Worm (Caenorhabditis elegans): Measurements from ENCODE around the gene F25B5.6.

F25B5.6 gene

DNA sequence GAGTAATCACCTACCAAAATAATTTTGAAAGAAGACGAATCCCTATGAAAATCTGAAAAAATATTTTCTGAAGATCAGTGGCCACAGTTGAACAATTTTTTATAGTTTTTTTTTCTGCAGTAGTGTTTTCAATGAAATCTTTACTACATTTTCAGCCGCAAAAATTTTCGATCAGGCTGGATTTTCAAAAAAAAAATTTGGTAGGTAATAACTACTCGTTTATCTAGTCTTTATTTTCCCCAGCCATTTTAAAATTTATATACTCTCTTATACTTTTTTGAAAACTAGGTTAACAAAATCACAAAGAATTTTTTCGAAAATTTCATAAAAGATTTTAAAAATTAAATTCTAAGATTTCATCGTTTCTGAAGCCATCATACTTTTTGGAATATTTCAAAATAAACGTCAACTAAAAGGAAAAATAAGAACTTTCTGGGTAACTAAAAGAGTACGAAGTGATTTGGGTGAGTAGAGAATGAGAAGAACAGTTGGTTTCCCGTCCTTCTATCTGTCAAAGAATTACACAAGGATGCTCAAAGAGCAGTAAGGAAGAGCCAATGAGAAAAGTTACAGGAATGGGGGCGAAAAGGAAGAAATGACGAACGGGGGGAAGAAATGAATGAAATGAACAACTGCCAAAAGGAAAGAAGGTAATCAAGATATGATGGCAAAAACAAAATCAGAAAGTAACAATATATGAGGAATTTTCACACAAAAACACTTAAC is 26.6 kb upstream of the F25B5.6 start, which contains the start of gene mlp-1:
Gene mlp-1 (minus strand): TSS at position 51 of the 726 bp plus-strand sequence.
- TF ChIP-seq unc-55 (GFP tag; optimal IDR thresholded peaks at IDR 0.05) (no peak), ztf-11 (tag; optimal IDR thresholded peaks at IDR 0.05) (no peak), ama-1 (optimal IDR thresholded peaks at IDR 0.05) (no peak), nhr-77 (tag; optimal IDR thresholded peaks at IDR 0.05) (no peak), mbf-1 (tag; optimal IDR thresholded peaks at IDR 0.05) (no peak), C34F6.9 (tag; optimal IDR thresholded peaks at IDR 0.05) (no peak), egl-27 (tag; optimal IDR thresholded peaks at IDR 0.05) (no peak), nhr-12 (tag; optimal IDR thresholded peaks at IDR 0.05) (no peak), lsy-2 (tag; optimal IDR thresholded peaks at IDR 0.05) (no peak), zag-1 (tag; optimal IDR thresholded peaks at IDR 0.05) (no peak), Y55F3AM.14 (GFP tag; optimal IDR thresholded peaks at IDR 0.05) (no peak)

ce11 chrIII:5967640-5968039 is 19.1 kb upstream of the F25B5.6 start:
- TF ChIP-seq ztf-1 (GFP tag; conservative IDR thresholded peaks at IDR 0.05) (no peak), nhr-21 (tag; optimal IDR thresholded peaks at IDR 0.05) (no peak), unc-39 (tag; optimal IDR thresholded peaks at IDR 0.05) (no peak), mdl-1 (tag; optimal IDR thresholded peaks at IDR 0.05) (no peak), ztf-11 (tag; optimal IDR thresholded peaks at IDR 0.05) (no peak), snpc-4 (tag; optimal IDR thresholded peaks at IDR 0.05) (no peak), ZK546.5 (tag; optimal IDR thresholded peaks at IDR 0.05) (no peak), dmd-4 (tag; optimal IDR thresholded peaks at IDR 0.05) (no peak), nhr-237 (tag; optimal IDR thresholded peaks at IDR 0.05) (no peak), nhr-6 (tag; optimal IDR thresholded peaks at IDR 0.05) (no peak), peb-1 (tag; optimal IDR thresholded peaks at IDR 0.05) (no peak), sma-3 (GFP tag; optimal IDR thresholded peaks at IDR 0.05) (no peak), elt-1 (tag; optimal IDR thresholded peaks at IDR 0.05) (no peak), R02D3.7 (tag; optimal IDR thresholded peaks at IDR 0.05) (no peak), fos-1 (tag; optimal IDR thresholded peaks at IDR 0.05) (no peak), sma-9 (GFP tag; optimal IDR thresholded peaks at IDR 0.05) (no peak), sma-9 (tag; optimal IDR thresholded peaks at IDR 0.05) (no peak)

ce11 chrIII:5965839-5966463 is 17.4 kb upstream of the F25B5.6 start, which contains the start of gene dct-6:
Gene dct-6 (plus strand): TSS chrIII:5966413.
- TF ChIP-seq fos-1 (tag; optimal IDR thresholded peaks at IDR 0.05) (peak; percentile 79), nhr-237 (tag; optimal IDR thresholded peaks at IDR 0.05) (no peak)

ce11 chrIII:5965368-5965767 is 16.8 kb upstream of the F25B5.6 start:
- TF ChIP-seq ceh-16 (tag; optimal IDR thresholded peaks at IDR 0.05) (peak; percentile 87), nhr-10 (tag; optimal IDR thresholded peaks at IDR 0.05) (no peak)

DNA sequence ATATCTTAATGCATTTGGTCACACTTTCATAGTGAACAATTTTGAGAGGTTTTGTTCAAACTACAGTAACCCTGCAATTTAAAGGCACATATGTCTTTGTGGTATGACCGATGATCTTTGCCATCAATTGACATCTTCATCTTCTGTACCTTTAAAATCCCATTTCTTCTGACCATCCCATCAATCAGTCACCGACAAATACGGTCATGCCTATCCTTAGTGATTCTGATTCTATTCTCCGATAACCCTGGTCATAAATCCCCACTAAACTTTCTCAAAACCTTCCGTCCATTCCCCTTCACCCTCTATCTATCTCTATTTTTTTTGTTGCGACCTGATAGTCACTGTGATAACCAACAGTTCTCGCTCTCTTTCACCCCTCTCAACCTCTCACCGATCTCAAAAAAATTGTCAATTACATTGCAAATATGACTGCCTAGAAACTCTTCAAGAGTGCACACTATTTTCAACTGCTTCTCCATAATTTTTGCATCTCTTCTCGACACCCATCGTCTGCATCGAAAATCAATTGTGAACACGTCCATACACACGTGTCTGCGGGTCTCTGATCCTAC is 15.6 kb upstream of the F25B5.6 start:
- TF ChIP-seq F13H6.1 (tag; optimal IDR thresholded peaks at IDR 0.05) (peak; percentile 11), nhr-129 (tag; optimal IDR thresholded peaks at IDR 0.05) (peak; percentile 6), ceh-16 (tag; optimal IDR thresholded peaks at IDR 0.05) (peak; percentile 51), crh-2 (tag; optimal IDR thresholded peaks at IDR 0.05) (no peak), fos-1 (tag; optimal IDR thresholded peaks at IDR 0.05) (peak; percentile 41)

DNA sequence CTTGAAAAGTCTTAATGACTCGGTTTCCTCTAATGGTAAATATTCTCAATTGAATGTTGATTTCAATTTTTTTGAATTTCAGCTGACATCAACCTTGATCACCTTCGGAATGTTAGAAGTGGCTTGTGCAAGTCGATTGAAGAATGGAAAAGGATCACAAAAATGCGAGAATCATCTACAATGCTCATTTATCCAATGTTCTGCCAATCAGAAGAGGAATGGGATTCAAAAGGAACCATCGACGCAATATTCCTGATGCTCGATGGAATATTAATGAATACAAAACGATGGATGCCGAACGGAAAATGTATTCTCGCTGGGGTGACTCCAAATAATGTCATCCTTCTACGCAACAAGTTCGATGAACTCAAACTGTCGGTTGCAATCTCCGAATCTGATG is 13.0 kb upstream of the F25B5.6 start:
- no peak for TF ChIP-seq blmp-1 (tag; optimal IDR thresholded peaks at IDR 0.05; ENCODE audit: insufficient read depth)
- TF ChIP-seq nhr-237 (tag; optimal IDR thresholded peaks at IDR 0.05), result no peak
- no peak for TF ChIP-seq ceh-82 (tag; optimal IDR thresholded peaks at IDR 0.05)
- TF ChIP-seq nhr-77 (tag; optimal IDR thresholded peaks at IDR 0.05), result no peak
- no peak for TF ChIP-seq R02D3.7 (tag; optimal IDR thresholded peaks at IDR 0.05)
- no peak for TF ChIP-seq alr-1 (tag; optimal IDR thresholded peaks at IDR 0.05)
- no peak for TF ChIP-seq sem-4 (tag; optimal IDR thresholded peaks at IDR 0.05)
- no peak for TF ChIP-seq aly-2 (tag; optimal IDR thresholded peaks at IDR 0.05)
- TF ChIP-seq lin-11 (tag; optimal IDR thresholded peaks at IDR 0.05), result no peak
- no peak for TF ChIP-seq skn-1 (tag; optimal IDR thresholded peaks at IDR 0.05)
- no peak for TF ChIP-seq unc-62 (GFP tag; optimal IDR thresholded peaks at IDR 0.05)
- no peak for TF ChIP-seq nhr-6 (tag; optimal IDR thresholded peaks at IDR 0.05)
- no peak for TF ChIP-seq lsy-2 (tag; optimal IDR thresholded peaks at IDR 0.05)

Measured in whole organism, L2 larva.